Fruit fly (Drosophila melanogaster): ENCODE results near the gene Ten-a.

DNA sequence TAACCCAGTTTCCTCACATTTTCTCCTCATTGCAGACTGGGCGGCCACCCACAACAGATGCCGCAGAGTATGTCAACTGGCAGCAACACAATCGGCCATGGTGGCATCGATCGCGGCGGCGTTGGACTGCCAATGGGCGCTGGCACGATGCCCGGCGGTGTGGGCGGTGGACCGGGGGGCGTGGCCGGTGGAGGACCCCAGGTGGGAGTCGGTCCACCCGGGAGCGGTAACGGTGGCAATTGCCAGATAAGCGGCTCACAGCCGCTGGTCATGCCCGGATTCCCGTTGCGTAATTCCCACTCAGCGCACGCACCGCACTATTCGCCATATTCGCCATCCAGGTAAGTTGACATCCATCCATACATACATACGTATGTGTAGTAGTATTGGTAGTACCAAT is 230.4 kb downstream of the Ten-a start:
- no peak for TF ChIP-seq psq (optimal IDR thresholded peaks at IDR 0.05)
- no peak for TF ChIP-seq Myc (optimal IDR thresholded peaks at IDR 0.05)

All from Kc167 (cell line).